Worm (Caenorhabditis elegans) whole organism, L1 larva: ENCODE data around the gene sprr-2.

Source experiments
- ama-1 ChIP-seq: fragments of 150-350 bp; optimal IDR thresholded peaks from 2 replicates; lab custom pipeline; 2014
- lin-13 ChIP-seq: fragments of 150-350 bp; optimal IDR thresholded peaks from 2 replicates; lab custom pipeline; 2014; ENCODE audit warnings: missing biosample characterization, missing genetic modification reagents, missing genetic modification characterization
- lin-14 ChIP-seq: fragments of 200-800 bp; sonication (Bioruptor generic); optimal IDR thresholded peaks from 2 replicates; lab custom pipeline; 2018; ENCODE audit warnings: mild to moderate bottlenecking, missing genetic modification characterization, moderate library complexity, missing compliant biosample characterization
- nhr-12 ChIP-seq: sonication (generic microtip); optimal IDR thresholded peaks from 2 replicates; lab custom pipeline; 2017; ENCODE audit warnings: missing biosample characterization, missing genetic modification characterization
- nhr-20 ChIP-seq: sonication (generic microtip); optimal IDR thresholded peaks from 2 replicates; lab custom pipeline; 2016; ENCODE audit warnings: mild to moderate bottlenecking, missing genetic modification characterization, missing compliant biosample characterization
- nhr-28 ChIP-seq: fragments of 150-350 bp; optimal IDR thresholded peaks from 2 replicates; lab custom pipeline; 2014; ENCODE audit warnings: missing biosample characterization, missing genetic modification characterization
- snpc-4 ChIP-seq: fragments of 150-350 bp; optimal IDR thresholded peaks from 2 replicates; lab custom pipeline; 2014; ENCODE audit warnings: missing biosample characterization, missing genetic modification characterization
- zag-1 ChIP-seq: fragments of 150-350 bp; optimal IDR thresholded peaks from 2 replicates; lab custom pipeline; 2014; ENCODE audit warnings: missing biosample characterization, missing genetic modification characterization
- ztf-11 ChIP-seq, 2 experiments: sonication (generic microtip); optimal IDR thresholded peaks; 2 replicates each; lab custom pipeline; 2016 to 2017; ENCODE audit warnings: missing genetic modification characterization in 2 of 2, missing biosample characterization in 1 of 2, missing compliant biosample characterization in 1 of 2

- TF ChIP-seq nhr-20 (tag; lab: Kevin White, UChicago) (no peak), ztf-11 (tag; optimal IDR thresholded peaks at IDR 0.05; lab: Kevin White, UChicago) (no peak), nhr-12 (no peak), lin-13 (GFP tag; lab: Kevin White, UChicago) (no peak), lin-14 (GFP tag; lab: Kevin White, UChicago) (no peak), snpc-4 (tag; lab: Kevin White, UChicago) (no peak), ama-1 (lab: Kevin White, UChicago) (no peak), nhr-28 (tag; lab: Kevin White, UChicago) (no peak), zag-1 (no peak)
Measured at ce11 chrX:14773238-14773637, 20.0 kb upstream of the sprr-2 start, which contains the start of gene unc-3.
